Worm (Caenorhabditis elegans): ENCODE data around the gene grd-10.

grd-10 gene

ce11 chrIV:3452516-3452915 lies 11.7 kb downstream of the grd-10 start:
- TF ChIP-seq pat-9 (tag; optimal IDR thresholded peaks at IDR 0.05): no peak
- TF ChIP-seq hlh-15 (tag; optimal IDR thresholded peaks at IDR 0.05): no peak

ce11 chrIV:3453346-3453745 lies 12.5 kb downstream of the grd-10 start, which contains the start of gene srz-23:
Gene srz-23, plus strand, starts transcription at chrIV:3453608.
- TF ChIP-seq F13H6.1 (tag; optimal IDR thresholded peaks at IDR 0.05) (no peak), ceh-24 (tag; optimal IDR thresholded peaks at IDR 0.05) (no peak), pha-2 (tag; optimal IDR thresholded peaks at IDR 0.05) (no peak), fkh-6 (tag; optimal IDR thresholded peaks at IDR 0.05) (no peak), ceh-22 (tag; optimal IDR thresholded peaks at IDR 0.05) (no peak), madf-2 (tag; optimal IDR thresholded peaks at IDR 0.05) (no peak), elt-4 (tag; optimal IDR thresholded peaks at IDR 0.05) (no peak)

ce11 chrIV:3455437-3455836 lies 14.6 kb downstream of the grd-10 start:
- peak; percentile 100 for TF ChIP-seq dve-1 (tag; optimal IDR thresholded peaks at IDR 0.05)

ce11 chrIV:3463254-3463653 lies 22.4 kb downstream of the grd-10 start, which contains the start of gene F58E2.4:
Gene F58E2.4, plus strand, starts transcription at chrIV:3463387.
- TF ChIP-seq unc-3 (GFP tag; conservative IDR thresholded peaks at IDR 0.05) (no peak), unc-3 (tag; optimal IDR thresholded peaks at IDR 0.05) (no peak), ama-1 (optimal IDR thresholded peaks at IDR 0.05) (no peak), mec-3 (tag; optimal IDR thresholded peaks at IDR 0.05; ENCODE audit: borderline replicate concordance) (no peak), K02D7.2 (tag; optimal IDR thresholded peaks at IDR 0.05) (no peak), sox-4 (tag; optimal IDR thresholded peaks at IDR 0.05) (no peak), tbx-2 (tag; optimal IDR thresholded peaks at IDR 0.05) (no peak)

ce11 chrIV:3467128-3467527 lies 26.3 kb downstream of the grd-10 start, which contains the start of gene F58E2.3:
Gene F58E2.3, plus strand, starts transcription at chrIV:3467428.
- TF ChIP-seq ama-1 (optimal IDR thresholded peaks at IDR 0.05) (no peak), ceh-6 (GFP tag; optimal IDR thresholded peaks at IDR 0.05) (no peak), ceh-18 (tag; optimal IDR thresholded peaks at IDR 0.05) (no peak), pha-2 (tag; optimal IDR thresholded peaks at IDR 0.05) (no peak), unc-55 (GFP tag; optimal IDR thresholded peaks at IDR 0.05) (no peak), pat-9 (tag; optimal IDR thresholded peaks at IDR 0.05) (no peak), pros-1 (tag; optimal IDR thresholded peaks at IDR 0.05) (no peak), mec-3 (tag; optimal IDR thresholded peaks at IDR 0.05; ENCODE audit: borderline replicate concordance) (no peak), ets-4 (tag; optimal IDR thresholded peaks at IDR 0.05) (no peak), dmd-4 (tag; optimal IDR thresholded peaks at IDR 0.05; ENCODE audit: borderline replicate concordance) (no peak), odd-2 (tag; optimal IDR thresholded peaks at IDR 0.05) (no peak), hlh-13 (GFP tag; optimal IDR thresholded peaks at IDR 0.05) (no peak), pha-4 (tag; optimal IDR thresholded peaks at IDR 0.05) (no peak), ztf-16 (tag; optimal IDR thresholded peaks at IDR 0.05) (no peak), ahr-1 (tag; optimal IDR thresholded peaks at IDR 0.05) (no peak), tbx-2 (tag; optimal IDR thresholded peaks at IDR 0.05) (no peak), rnt-1 (tag; optimal IDR thresholded peaks at IDR 0.05) (no peak), C08G9.2 (tag; optimal IDR thresholded peaks at IDR 0.05) (no peak), ceh-24 (tag; optimal IDR thresholded peaks at IDR 0.05) (no peak)

ce11 chrIV:3467751-3468150 lies 26.9 kb downstream of the grd-10 start:
- TF ChIP-seq che-1 (tag; optimal IDR thresholded peaks at IDR 0.05): no peak
- TF ChIP-seq ceh-19 (GFP tag; optimal IDR thresholded peaks at IDR 0.05): no peak
- TF ChIP-seq npax-4 (tag; optimal IDR thresholded peaks at IDR 0.05): no peak
- TF ChIP-seq C08G9.2 (tag; optimal IDR thresholded peaks at IDR 0.05): no peak
- no peak for TF ChIP-seq tbx-7 (tag; optimal IDR thresholded peaks at IDR 0.05)
- no peak for TF ChIP-seq ceh-18 (tag; optimal IDR thresholded peaks at IDR 0.05)
- no peak for TF ChIP-seq C38D4.7 (GFP tag; optimal IDR thresholded peaks at IDR 0.05)
- no peak for TF ChIP-seq ztf-16 (tag; optimal IDR thresholded peaks at IDR 0.05)
- TF ChIP-seq pha-4 (tag; optimal IDR thresholded peaks at IDR 0.05): no peak
- TF ChIP-seq tbx-2 (tag; optimal IDR thresholded peaks at IDR 0.05): no peak
- TF ChIP-seq sox-4 (tag; optimal IDR thresholded peaks at IDR 0.05): no peak
- no peak for TF ChIP-seq odd-2 (tag; optimal IDR thresholded peaks at IDR 0.05)
- no peak for TF ChIP-seq ceh-14 (tag; optimal IDR thresholded peaks at IDR 0.05)

All from whole organism, late embryonic.